Fruit fly (Drosophila melanogaster): ENCODE results near the gene CG10353.

Gene CG10353

DNA sequence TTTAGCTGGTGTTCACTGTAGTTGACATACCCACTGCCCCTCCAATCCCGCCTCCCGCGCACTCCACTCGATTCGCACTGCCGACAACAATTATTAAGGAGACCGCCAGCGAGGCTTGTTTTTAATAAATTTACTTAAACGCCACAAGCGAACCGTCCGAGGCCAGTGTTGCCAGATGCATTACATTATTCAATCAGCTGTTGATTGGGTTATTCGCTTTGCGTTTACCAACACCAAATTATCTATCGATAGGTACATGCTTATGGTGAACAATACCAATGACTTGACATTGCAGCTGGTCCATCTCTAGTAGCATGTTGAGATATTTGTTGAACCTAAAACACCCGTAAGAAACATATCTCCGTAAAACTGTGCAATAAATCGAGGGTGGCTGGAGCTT lies at the start of gene CG10353, which contains the start of gene SelG:
Gene CG10353, minus strand, starts transcription at position 187 of the 400 bp plus-strand sequence.
Gene SelG, plus strand, starts transcription at position 309 of the 400 bp plus-strand sequence.
- peak; percentile 71 for TF ChIP-seq CG17801 (GFP tag; optimal IDR thresholded peaks at IDR 0.05; ENCODE audit: partially characterized antibody)

DNA sequence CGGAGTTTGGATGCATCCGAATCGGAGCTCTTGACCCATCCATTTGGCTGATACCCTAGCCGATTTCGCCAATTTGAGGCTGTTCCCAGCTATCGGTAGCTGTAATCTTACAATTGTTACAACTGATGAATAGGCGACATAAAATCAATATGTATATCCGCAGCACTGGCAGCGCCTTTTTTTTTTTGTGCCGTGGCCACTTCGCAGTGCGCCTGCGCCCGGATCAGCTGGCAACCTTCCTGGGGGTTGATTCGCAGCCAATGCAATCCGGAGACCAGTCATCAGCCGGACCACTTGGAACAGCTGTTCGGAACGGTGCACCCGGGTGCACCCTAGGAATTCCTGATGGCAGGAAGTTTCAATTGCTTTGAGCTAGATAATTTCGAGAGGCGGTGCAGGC lies 43.8 kb upstream of the CG10353 start, which contains the start of gene Pdzd8:
Gene Pdzd8, minus strand, starts transcription at position 125 of the 400 bp plus-strand sequence.
- TF ChIP-seq CG17801 (GFP tag; optimal IDR thresholded peaks at IDR 0.05; ENCODE audit: partially characterized antibody) = no peak

DNA sequence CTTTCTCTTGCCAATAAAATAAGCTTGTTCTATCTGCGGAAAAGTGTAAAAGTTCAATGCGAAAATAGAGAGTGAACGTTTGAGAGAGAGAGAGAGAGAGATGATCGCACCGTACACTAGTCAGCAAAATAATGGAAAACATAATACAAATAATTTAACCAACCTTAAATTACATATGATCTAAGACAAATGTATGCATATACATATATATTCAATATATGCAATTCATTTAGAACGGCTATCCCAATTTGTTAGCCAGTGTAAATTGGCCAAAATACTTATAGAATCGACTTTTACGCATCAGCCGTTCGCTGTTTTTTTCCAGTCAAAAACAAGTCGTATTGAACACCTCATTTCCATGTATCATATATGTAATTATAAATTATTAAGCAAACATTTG lies 38.3 kb upstream of the CG10353 start:
- peak; percentile 16 for TF ChIP-seq CG17801 (GFP tag; optimal IDR thresholded peaks at IDR 0.05; ENCODE audit: partially characterized antibody)

DNA sequence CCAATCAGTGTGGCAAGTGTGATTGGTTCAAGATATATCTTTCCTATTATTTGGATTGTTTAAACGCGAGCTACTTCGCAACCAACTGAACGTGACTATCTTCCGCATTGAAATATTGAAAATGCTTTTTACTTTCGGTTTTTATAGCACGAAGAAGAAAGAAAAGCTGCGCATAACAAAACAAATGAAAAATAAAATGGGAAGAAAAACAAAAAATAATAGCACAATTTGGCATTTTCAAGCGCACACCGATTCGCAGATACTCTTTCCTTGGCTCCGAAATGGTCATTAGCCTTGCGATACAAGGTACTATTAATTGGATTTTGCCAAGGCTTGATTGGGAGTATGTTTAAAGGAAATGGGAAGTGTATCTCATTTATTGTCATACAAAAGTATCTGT lies 37.6 kb upstream of the CG10353 start, which contains the start of gene Sclp:
Gene Sclp, minus strand, starts transcription at position 101 of the 400 bp plus-strand sequence.
- TF ChIP-seq CG17801 (GFP tag; optimal IDR thresholded peaks at IDR 0.05; ENCODE audit: partially characterized antibody) = peak; percentile 7

DNA sequence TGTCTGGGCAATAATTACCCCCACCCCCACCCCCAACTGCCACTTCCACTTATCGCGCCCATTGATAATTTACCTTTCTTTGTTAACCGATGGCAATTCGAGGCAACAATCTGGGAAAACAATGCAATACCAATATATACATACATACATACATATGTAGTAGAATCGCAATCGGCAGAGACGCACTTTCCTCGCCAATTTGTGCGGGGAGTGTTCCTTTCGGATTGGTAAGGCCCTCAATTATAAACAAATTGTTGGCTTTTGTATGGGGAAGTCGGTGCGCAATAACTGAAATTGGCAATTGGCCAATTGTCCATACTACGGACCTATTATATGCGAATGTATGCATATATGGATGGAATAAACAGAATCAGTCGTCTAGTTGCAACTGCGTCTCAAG lies 36.7 kb upstream of the CG10353 start:
- no peak for TF ChIP-seq CG17801 (GFP tag; optimal IDR thresholded peaks at IDR 0.05; ENCODE audit: partially characterized antibody)

DNA sequence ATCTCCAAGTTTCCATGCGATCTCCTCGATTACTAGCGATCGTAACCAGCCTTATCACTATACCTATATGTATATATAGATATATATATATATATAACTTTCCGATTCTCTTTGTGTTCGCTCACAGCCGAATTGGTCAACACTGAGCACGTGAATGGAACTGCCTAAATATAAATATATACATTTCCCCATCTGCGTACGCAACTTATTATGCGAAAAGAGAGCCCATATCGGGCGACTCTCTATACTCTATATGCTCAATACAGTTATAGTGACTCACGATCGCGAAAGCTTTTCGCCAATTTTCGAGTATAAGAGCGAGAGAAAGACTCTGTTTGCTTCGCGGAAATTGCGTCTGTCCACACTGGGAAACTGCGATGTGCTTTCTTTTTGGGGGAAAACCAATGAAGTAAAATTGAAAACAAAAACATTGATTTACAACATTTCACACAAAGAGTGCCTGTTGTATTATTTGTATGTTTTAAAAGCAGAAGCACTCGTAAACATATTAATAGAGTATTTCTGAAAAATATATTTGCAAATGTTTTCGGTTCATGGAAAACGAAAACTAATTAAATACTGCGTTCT lies 35.8 kb upstream of the CG10353 start:
- TF ChIP-seq CG17801 (GFP tag; optimal IDR thresholded peaks at IDR 0.05; ENCODE audit: partially characterized antibody) = no peak

DNA sequence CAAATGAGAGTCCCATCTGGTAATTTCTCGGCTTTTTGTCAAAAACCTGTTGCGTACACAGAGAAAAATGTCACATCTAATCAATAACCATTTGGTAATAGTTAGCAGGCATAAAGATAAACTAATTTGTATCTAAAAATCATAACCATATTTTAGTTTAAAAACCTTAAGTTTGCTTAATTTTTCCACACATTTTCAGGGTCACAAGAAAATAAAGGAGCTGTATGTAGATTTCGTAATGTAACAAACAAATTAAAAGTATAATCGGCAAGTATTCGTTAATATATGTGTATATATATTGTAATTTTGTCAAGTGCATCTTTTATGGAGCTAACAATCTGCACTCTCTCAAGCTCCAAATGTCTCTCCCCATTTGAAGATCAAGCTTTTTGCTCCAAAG lies 34.0 kb upstream of the CG10353 start:
- TF ChIP-seq CG17801 (GFP tag; optimal IDR thresholded peaks at IDR 0.05; ENCODE audit: partially characterized antibody) = peak; percentile 28

DNA sequence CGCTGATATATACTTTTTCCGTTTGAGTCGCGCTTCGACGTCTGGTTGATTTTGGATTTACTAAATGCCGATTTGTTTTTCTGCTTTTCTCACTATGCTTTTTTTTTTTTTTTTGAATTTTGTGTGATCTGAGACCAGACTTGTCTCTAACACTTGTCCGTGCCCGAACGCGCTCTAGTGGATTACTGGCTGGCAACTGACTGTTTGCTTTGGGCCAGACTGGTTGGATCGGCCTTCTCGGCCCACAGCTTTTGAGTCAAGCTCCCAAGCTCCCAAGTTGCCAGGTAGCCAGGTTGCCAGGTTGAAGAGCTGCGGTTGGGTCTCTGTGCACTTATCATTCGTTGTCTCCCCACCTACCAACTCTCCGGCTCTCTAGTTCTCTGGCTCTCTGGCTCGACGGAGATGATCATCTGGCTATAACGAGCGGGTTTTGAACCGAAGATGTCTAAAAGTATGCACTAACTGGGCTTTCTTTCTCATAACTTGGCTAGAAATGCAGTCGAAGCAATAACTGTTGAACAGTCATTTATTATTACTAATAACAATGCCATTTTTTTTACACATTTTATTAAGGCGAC lies 30.2 kb upstream of the CG10353 start, which contains the start of gene pot:
Gene pot, minus strand, starts transcription at position 205 of the 578 bp plus-strand sequence.
- peak; percentile 25 for TF ChIP-seq CG17801 (GFP tag; optimal IDR thresholded peaks at IDR 0.05; ENCODE audit: partially characterized antibody)

DNA sequence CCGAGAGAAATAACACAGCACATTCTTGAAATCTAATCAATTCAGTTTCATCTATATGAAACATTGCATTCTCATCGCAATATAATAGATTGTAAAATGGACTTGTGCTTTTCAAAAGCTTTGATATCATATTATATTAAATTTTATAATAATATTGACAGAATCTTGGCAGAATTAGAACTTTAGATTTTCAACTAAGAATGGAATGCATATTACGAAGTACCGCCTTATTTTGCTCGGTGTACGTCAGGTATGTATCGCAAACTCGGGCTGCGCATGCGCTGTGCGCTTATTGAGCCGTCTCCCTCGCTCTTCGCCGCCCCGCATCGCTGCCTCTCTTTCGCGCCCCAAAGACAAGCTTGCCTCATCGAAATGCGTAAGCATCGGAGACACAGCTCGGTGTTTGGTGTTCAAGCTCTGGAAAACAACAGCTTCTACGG lies 28.2 kb upstream of the CG10353 start:
- TF ChIP-seq CG17801 (GFP tag; optimal IDR thresholded peaks at IDR 0.05; ENCODE audit: partially characterized antibody) = peak; percentile 35

DNA sequence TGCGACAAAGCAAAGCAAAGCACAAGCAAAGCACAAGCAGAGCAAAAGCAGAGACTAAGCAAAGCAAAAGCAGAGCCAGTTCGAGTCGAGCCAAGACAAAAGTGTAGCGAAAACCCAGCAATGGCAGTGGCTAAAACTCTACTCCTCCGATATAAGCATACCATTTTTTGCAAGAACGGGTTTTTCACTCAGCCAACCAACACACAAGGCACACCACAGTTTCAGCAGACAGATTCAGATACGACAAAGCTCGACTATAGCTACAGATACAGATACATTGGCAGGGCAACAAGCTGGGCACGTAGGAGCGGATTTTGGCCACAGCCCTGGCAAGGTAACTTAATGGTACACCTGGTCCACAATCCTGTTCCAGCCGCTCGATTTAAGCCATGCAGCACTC lies 26.6 kb upstream of the CG10353 start:
- no peak for TF ChIP-seq CG17801 (GFP tag; optimal IDR thresholded peaks at IDR 0.05; ENCODE audit: partially characterized antibody)

DNA sequence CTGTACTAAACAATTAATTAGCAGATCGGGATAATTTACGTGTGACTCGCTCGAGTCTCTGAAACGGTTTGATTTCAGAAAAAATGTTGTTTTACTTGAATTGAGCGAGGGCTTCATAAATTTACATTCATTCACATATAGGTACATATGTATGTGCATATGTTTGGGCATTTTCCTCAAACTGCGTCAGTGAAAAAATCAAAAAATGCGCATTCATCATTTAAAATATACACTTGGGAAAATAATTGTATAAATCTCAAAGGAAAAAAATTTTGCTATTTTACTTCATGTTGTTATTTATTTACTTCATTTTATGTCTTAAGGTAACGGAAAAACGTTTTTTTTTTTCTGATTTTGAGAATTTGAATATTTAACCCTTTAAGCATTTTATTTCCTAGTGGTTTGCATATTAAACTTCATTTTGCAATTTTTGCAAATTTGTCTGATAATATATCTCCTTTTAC lies 19.9 kb upstream of the CG10353 start, which contains the start of gene CG43156:
Gene CG43156, minus strand, starts transcription at position 51 of the 464 bp plus-strand sequence.
- peak; percentile 11 for TF ChIP-seq CG17801 (GFP tag; optimal IDR thresholded peaks at IDR 0.05; ENCODE audit: partially characterized antibody)

DNA sequence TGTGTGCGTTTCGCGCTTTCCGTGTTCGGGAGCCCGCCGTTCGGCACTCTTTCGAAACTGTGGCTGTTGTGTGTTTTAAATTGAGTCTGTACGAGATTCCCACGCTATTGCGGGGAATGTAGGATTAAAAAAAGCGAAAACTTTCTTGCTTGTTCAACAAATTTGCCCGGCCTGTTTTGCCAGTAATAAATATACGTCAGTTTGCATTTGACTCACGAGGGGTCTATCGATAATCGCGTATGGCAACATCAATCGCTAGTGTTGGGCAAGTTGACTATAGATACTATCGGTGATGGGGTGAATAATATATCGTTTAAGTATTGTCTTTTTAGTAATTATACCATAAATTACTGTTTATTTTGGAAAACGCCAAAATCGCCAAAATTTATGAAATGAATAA lies 18.2 kb upstream of the CG10353 start, which contains the start of gene Upf1:
Gene Upf1, minus strand, starts transcription at position 228 of the 400 bp plus-strand sequence.
- TF ChIP-seq CG17801 (GFP tag; optimal IDR thresholded peaks at IDR 0.05; ENCODE audit: partially characterized antibody) = peak; percentile 57

DNA sequence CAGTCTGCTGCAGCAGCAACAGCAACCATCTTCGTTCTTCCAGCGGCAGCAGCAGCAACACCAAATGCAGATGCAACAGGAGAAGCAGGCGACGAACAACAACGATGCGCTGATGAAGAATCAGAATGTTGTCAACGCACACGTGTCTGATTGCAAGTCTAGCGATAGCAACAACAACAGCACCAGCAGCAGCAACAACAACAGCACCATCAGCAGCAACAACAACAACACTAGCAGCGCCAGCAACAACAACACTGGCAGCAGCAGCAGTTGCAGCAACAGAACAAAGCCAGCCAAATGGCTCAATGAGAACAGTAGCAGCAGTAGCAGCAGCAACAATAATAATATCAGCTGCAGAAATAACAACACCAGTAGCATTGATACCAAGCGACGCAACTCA lies 8.2 kb upstream of the CG10353 start:
- no peak for TF ChIP-seq CG17801 (GFP tag; optimal IDR thresholded peaks at IDR 0.05; ENCODE audit: partially characterized antibody)

DNA sequence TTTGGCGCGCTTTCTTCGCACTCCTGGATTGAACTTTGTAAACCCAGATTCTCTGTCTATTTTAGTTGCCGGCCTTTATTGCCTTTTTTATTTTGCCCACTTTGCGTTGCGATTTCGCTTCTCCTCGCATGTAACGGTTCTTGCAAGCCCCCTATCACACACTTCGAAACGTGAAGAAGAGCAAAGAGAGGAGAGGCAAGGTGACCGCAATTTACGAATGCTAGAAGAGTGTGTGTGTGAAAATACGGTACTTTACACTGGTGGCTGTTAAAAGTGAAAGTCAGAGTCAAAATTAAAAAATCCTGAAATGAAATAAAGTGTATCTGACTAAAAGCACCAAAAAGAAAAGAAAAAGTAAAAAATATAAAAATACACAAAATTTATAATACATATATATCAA lies 7.2 kb upstream of the CG10353 start:
- no peak for TF ChIP-seq CG17801 (GFP tag; optimal IDR thresholded peaks at IDR 0.05; ENCODE audit: partially characterized antibody)

DNA sequence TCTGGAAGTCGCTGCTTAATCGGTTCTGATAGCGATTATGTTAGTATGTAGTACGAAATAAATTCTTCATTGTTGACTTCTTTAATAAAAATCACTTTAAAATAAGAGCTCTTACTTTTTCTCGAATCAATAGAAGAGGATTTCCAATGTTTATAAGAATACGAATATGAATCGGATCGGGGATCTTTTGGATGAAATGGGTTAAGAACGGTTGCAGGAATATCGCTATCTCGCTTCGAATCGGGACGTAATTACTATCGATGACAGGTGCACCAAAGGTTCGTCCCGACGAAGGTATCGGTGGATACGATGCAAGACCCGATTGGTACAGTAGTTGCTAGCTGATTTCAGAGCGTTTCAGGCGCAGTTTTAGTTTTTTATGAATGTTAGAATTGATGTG lies 6.7 kb upstream of the CG10353 start, which contains the start of gene wisp:
Gene wisp, plus strand, starts transcription at position 301 of the 400 bp plus-strand sequence.
- no peak for TF ChIP-seq CG17801 (GFP tag; optimal IDR thresholded peaks at IDR 0.05; ENCODE audit: partially characterized antibody)

DNA sequence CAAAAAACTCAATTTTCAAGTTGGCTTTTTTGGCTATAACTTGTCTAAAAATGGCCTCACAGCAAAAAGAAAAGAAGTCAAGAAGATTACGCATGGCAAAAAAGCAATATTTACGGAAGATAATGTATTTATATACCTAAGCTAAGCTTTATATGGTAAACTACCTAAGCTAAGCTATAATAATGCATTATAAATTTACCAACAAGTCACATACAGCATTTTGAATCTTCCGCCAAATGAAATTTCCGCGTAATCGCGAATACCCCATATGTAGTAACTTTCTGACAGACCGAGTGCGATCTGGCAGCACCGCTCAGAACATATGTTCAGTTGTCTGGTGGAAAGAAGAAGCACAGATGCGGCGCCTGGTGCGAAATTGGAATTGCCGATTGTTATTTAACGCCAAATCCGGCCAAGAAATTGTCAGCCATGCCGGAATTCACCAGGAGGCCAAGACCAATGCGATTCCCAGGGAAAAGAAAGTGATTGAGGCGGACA lies 4.8 kb upstream of the CG10353 start, which contains the start of gene sicily:
Gene sicily, plus strand, starts transcription at position 51 of the 498 bp plus-strand sequence.
- peak; percentile 42 for TF ChIP-seq CG17801 (GFP tag; optimal IDR thresholded peaks at IDR 0.05; ENCODE audit: partially characterized antibody)

Measured in ovary, adult (tissue).